Fruit fly (Drosophila melanogaster) whole organism, embryonic: ENCODE measurements around the gene Srp14.
A peak's percentile ranks its signal among the peaks of the same experiment; 100 is the strongest.

Experiments
- Atf-2 ChIP-seq: fragments of 200-800 bp; sonication (Bioruptor generic); optimal IDR thresholded peaks from 2 replicates; lab custom pipeline; 2016; ENCODE audit warnings: missing biosample characterization, missing genetic modification characterization
- Atf6 ChIP-seq: fragments of 200-800 bp; sonication (Bioruptor generic); IDR thresholded peaks from 2 replicates; pipeline ENCODE4 v1.3.6; 2022; ENCODE audit warnings: missing biosample characterization, missing genetic modification characterization
- CG10267 ChIP-seq: fragments of 200-800 bp; sonication (Bioruptor generic); optimal IDR thresholded peaks from 2 replicates; lab custom pipeline; 2018; ENCODE audit warnings: missing biosample characterization, mild to moderate bottlenecking, missing genetic modification characterization, moderate library complexity
- CG10274 ChIP-seq: fragments of 200-800 bp; sonication (Bioruptor generic); optimal IDR thresholded peaks from 3 replicates; lab custom pipeline; 2017; ENCODE audit warnings: missing biosample characterization, mild to moderate bottlenecking, missing genetic modification characterization
- CG11504 ChIP-seq: fragments of 200-800 bp; sonication (Bioruptor generic); optimal IDR thresholded peaks from 3 replicates; lab custom pipeline; 2019; ENCODE audit warnings: missing biosample characterization, mild to moderate bottlenecking, missing genetic modification characterization, moderate library complexity
- CG13424 ChIP-seq: fragments of 200-800 bp; sonication (Bioruptor generic); optimal IDR thresholded peaks from 2 replicates; lab custom pipeline; 2019; ENCODE audit warnings: missing biosample characterization, mild to moderate bottlenecking, missing genetic modification characterization, moderate library complexity
- CG14667 ChIP-seq: fragments of 200-800 bp; sonication (Bioruptor generic); IDR thresholded peaks from 2 replicates; pipeline ENCODE4 v1.3.6; 2022; ENCODE audit warnings: missing biosample characterization, missing genetic modification characterization
- CG17361 ChIP-seq: fragments of 200-800 bp; sonication (Bioruptor generic); IDR thresholded peaks from 3 replicates; pipeline ENCODE4 v1.3.6; 2022; ENCODE audit warnings: missing biosample characterization, missing genetic modification characterization
- CG17612 ChIP-seq: fragments of 200-800 bp; sonication (Bioruptor generic); IDR thresholded peaks from 2 replicates; pipeline ENCODE4 v1.3.6; 2022; ENCODE audit warnings: missing biosample characterization, missing genetic modification characterization
- CG17912 ChIP-seq: fragments of 200-800 bp; sonication (Bioruptor generic); optimal IDR thresholded peaks from 2 replicates; lab custom pipeline; 2018; ENCODE audit warnings: missing biosample characterization, mild to moderate bottlenecking, missing genetic modification characterization
- CG3065 ChIP-seq: fragments of 200-800 bp; sonication (Bioruptor generic); optimal IDR thresholded peaks from 2 replicates; lab custom pipeline; 2016; ENCODE audit warnings: missing biosample characterization, missing genetic modification characterization
- CG3281 ChIP-seq: fragments of 200-800 bp; sonication (Bioruptor generic); optimal IDR thresholded peaks from 3 replicates; lab custom pipeline; 2017; ENCODE audit warnings: missing biosample characterization, mild to moderate bottlenecking, missing genetic modification characterization
- CG4328 ChIP-seq: fragments of 200-800 bp; sonication (Bioruptor generic); optimal IDR thresholded peaks from 3 replicates; lab custom pipeline; 2017; ENCODE audit warnings: missing biosample characterization, missing genetic modification reagents, missing genetic modification characterization
- CG4404 ChIP-seq: fragments of 200-800 bp; sonication (Bioruptor generic); IDR thresholded peaks from 2 replicates; pipeline ENCODE4 v1.3.6; 2022; ENCODE audit warnings: missing biosample characterization, missing genetic modification characterization
- CG5180 ChIP-seq: fragments of 200-800 bp; sonication (Bioruptor generic); optimal IDR thresholded peaks from 3 replicates; lab custom pipeline; 2017; ENCODE audit warnings: missing biosample characterization, missing genetic modification characterization, mild to moderate bottlenecking, moderate library complexity, missing genetic modification reagents
- CG6813 ChIP-seq: fragments of 200-800 bp; sonication (Bioruptor generic); optimal IDR thresholded peaks from 2 replicates; lab custom pipeline; 2017; ENCODE audit warnings: missing biosample characterization, missing genetic modification characterization, mild to moderate bottlenecking, moderate library complexity, missing genetic modification reagents
- CG7357 ChIP-seq: fragments of 200-800 bp; sonication (Bioruptor generic); IDR thresholded peaks from 3 replicates; pipeline ENCODE4 v1.3.6; 2022; ENCODE audit warnings: missing biosample characterization, missing genetic modification characterization
- CG8089 ChIP-seq: fragments of 200-800 bp; sonication (Bioruptor generic); optimal IDR thresholded peaks from 3 replicates; lab custom pipeline; 2016; ENCODE audit warnings: missing biosample characterization, missing genetic modification characterization
- CG9215 ChIP-seq: fragments of 200-800 bp; sonication (Bioruptor generic); IDR thresholded peaks from 2 replicates; pipeline ENCODE4 v1.3.6; 2022; ENCODE audit warnings: missing biosample characterization, missing genetic modification characterization
- CG9932 ChIP-seq: fragments of 200-800 bp; sonication (Bioruptor generic); IDR thresholded peaks from 2 replicates; pipeline ENCODE4 v1.3.6; 2022; ENCODE audit warnings: missing biosample characterization, missing genetic modification characterization
- CkIIα-i1 ChIP-seq: fragments of 200-800 bp; sonication (Bioruptor generic); IDR thresholded peaks from 2 replicates; pipeline ENCODE4 v1.3.6; 2022; ENCODE audit warnings: missing biosample characterization, missing genetic modification characterization
- Dip2 ChIP-seq: fragments of 200-800 bp; sonication (Bioruptor generic); IDR thresholded peaks from 2 replicates; pipeline ENCODE4 v1.3.6; 2022; ENCODE audit warnings: missing biosample characterization, missing genetic modification characterization
- Lim3 ChIP-seq: fragments of 200-800 bp; sonication (Bioruptor generic); IDR thresholded peaks from 2 replicates; pipeline ENCODE4 v1.3.6; 2022; ENCODE audit warnings: missing biosample characterization, missing genetic modification characterization
- Mrtf ChIP-seq: fragments of 200-800 bp; sonication (Bioruptor generic); IDR thresholded peaks from 3 replicates; pipeline ENCODE4 v1.3.6; 2022; ENCODE audit warnings: missing biosample characterization, missing genetic modification characterization
- Spps ChIP-seq: fragments of 200-800 bp; sonication (Bioruptor generic); optimal IDR thresholded peaks from 2 replicates; lab custom pipeline; 2018; ENCODE audit warnings: missing biosample characterization, mild to moderate bottlenecking, missing genetic modification characterization
- amos ChIP-seq: fragments of 200-800 bp; sonication (Bioruptor generic); IDR thresholded peaks from 2 replicates; pipeline ENCODE4 v1.3.6; 2022; ENCODE audit warnings: missing biosample characterization, missing genetic modification characterization; ENCODE audit not compliant: partially characterized antibody
- aop ChIP-seq: fragments of 200-800 bp; sonication (Bioruptor generic); IDR thresholded peaks from 2 replicates; pipeline ENCODE4 v1.3.6; 2022; ENCODE audit warnings: missing biosample characterization, missing genetic modification characterization
- bab2 ChIP-seq: fragments of 200-800 bp; sonication (Bioruptor generic); optimal IDR thresholded peaks from 2 replicates; lab custom pipeline; 2016; ENCODE audit warnings: missing biosample characterization, missing genetic modification characterization
- bbx ChIP-seq: fragments of 200-800 bp; sonication (Bioruptor generic); IDR thresholded peaks from 2 replicates; pipeline ENCODE4 v1.3.6; 2022; ENCODE audit warnings: missing biosample characterization, missing genetic modification characterization; ENCODE audit not compliant: partially characterized antibody
- cad ChIP-seq: fragments of >200 bp; optimal IDR thresholded peaks from 2 replicates; lab custom pipeline; 2017; ENCODE audit warnings: missing biosample characterization, missing genetic modification characterization
- caup ChIP-seq: fragments of 200-800 bp; sonication (Bioruptor generic); optimal IDR thresholded peaks from 3 replicates; lab custom pipeline; 2017; ENCODE audit warnings: missing biosample characterization, mild to moderate bottlenecking, missing genetic modification characterization, moderate library complexity; ENCODE audit not compliant: severe bottlenecking
- chif ChIP-seq, 2 experiments: fragments of 200-800 bp; sonication (Bioruptor generic); optimal IDR thresholded peaks; 3 replicates each; lab custom pipeline; 2016; ENCODE audit warnings: missing biosample characterization in 2 of 2, missing genetic modification characterization in 2 of 2
- eve ChIP-seq, 2 experiments: fragments of >200 bp; optimal IDR thresholded peaks; 2 replicates each; lab custom pipeline; 2017; ENCODE audit warnings: missing biosample characterization in 2 of 2, missing genetic modification characterization in 2 of 2
- gcm2 ChIP-seq: fragments of 200-800 bp; sonication (Bioruptor generic); optimal IDR thresholded peaks from 2 replicates; lab custom pipeline; 2016; ENCODE audit warnings: missing biosample characterization, missing genetic modification characterization
- her ChIP-seq: fragments of 200-800 bp; sonication (Bioruptor generic); optimal IDR thresholded peaks from 2 replicates; lab custom pipeline; 2016; ENCODE audit warnings: missing biosample characterization, missing genetic modification characterization
- hkb ChIP-seq, 2 experiments: fragments of 200-800 bp in 1 of 2; fragments of >200 bp in 1 of 2; sonication (Bioruptor generic) in 1 of 2; IDR thresholded peaks in 1 of 2; optimal IDR thresholded peaks in 1 of 2; 2 replicates each; pipeline versions ENCODE4 v1.3.6 to Lab custom; 2017 to 2022; ENCODE audit warnings: missing biosample characterization in 1 of 2, missing genetic modification characterization in 1 of 2
- ken ChIP-seq: fragments of 200-800 bp; sonication (Bioruptor generic); IDR thresholded peaks from 3 replicates; pipeline ENCODE4 v1.3.6; 2022; ENCODE audit warnings: missing biosample characterization, missing genetic modification characterization
- p53 ChIP-seq: fragments of 200-800 bp; sonication (Bioruptor generic); optimal IDR thresholded peaks from 2 replicates; lab custom pipeline; 2016; ENCODE audit warnings: missing biosample characterization, missing genetic modification characterization
- rib ChIP-seq: fragments of 200-800 bp; sonication (Bioruptor generic); IDR thresholded peaks from 2 replicates; pipeline ENCODE4 v1.3.6; 2022; ENCODE audit warnings: missing biosample characterization, missing genetic modification characterization
- sqz ChIP-seq: fragments of 200-800 bp; sonication (Bioruptor generic); optimal IDR thresholded peaks from 3 replicates; lab custom pipeline; 2018; ENCODE audit warnings: missing biosample characterization, mild to moderate bottlenecking, missing genetic modification characterization
- sug ChIP-seq: fragments of 200-800 bp; optimal IDR thresholded peaks from 2 replicates; lab custom pipeline; 2019; ENCODE audit warnings: missing biosample characterization, mild to moderate bottlenecking, missing genetic modification characterization, moderate library complexity
- tgo ChIP-seq: fragments of 200-800 bp; sonication (Bioruptor generic); IDR thresholded peaks from 3 replicates; pipeline ENCODE4 v1.3.6; 2022; ENCODE audit warnings: missing biosample characterization, missing genetic modification characterization
- tin ChIP-seq: fragments of 200-800 bp; sonication (Bioruptor generic); optimal IDR thresholded peaks from 3 replicates; lab custom pipeline; 2016; ENCODE audit warnings: missing biosample characterization, missing genetic modification characterization
- tna ChIP-seq: fragments of 200-800 bp; sonication (Bioruptor generic); IDR thresholded peaks from 2 replicates; pipeline ENCODE4 v1.3.6; 2022; ENCODE audit warnings: missing biosample characterization, missing genetic modification characterization; ENCODE audit not compliant: partially characterized antibody
- toy ChIP-seq: fragments of 200-800 bp; sonication (Bioruptor generic); IDR thresholded peaks from 2 replicates; pipeline ENCODE4 v1.3.6; 2022; ENCODE audit warnings: missing biosample characterization, missing genetic modification characterization
- unpg ChIP-seq: fragments of 200-800 bp; sonication (Bioruptor generic); optimal IDR thresholded peaks from 3 replicates; lab custom pipeline; 2018; ENCODE audit warnings: missing biosample characterization, mild to moderate bottlenecking, missing genetic modification characterization, moderate library complexity
- vnd ChIP-seq: fragments of 200-800 bp; sonication (Bioruptor generic); IDR thresholded peaks from 3 replicates; pipeline ENCODE4 v1.3.6; 2022; ENCODE audit warnings: missing biosample characterization, missing genetic modification characterization; ENCODE audit not compliant: partially characterized antibody
- wor ChIP-seq: fragments of 200-800 bp; sonication (Bioruptor generic); IDR thresholded peaks from 2 replicates; pipeline ENCODE4 v1.3.6; 2022; ENCODE audit warnings: missing biosample characterization, missing genetic modification characterization
- yki ChIP-seq: fragments of >200 bp; optimal IDR thresholded peaks from 3 replicates; lab custom pipeline; 2018

Gene Srp14

DNA sequence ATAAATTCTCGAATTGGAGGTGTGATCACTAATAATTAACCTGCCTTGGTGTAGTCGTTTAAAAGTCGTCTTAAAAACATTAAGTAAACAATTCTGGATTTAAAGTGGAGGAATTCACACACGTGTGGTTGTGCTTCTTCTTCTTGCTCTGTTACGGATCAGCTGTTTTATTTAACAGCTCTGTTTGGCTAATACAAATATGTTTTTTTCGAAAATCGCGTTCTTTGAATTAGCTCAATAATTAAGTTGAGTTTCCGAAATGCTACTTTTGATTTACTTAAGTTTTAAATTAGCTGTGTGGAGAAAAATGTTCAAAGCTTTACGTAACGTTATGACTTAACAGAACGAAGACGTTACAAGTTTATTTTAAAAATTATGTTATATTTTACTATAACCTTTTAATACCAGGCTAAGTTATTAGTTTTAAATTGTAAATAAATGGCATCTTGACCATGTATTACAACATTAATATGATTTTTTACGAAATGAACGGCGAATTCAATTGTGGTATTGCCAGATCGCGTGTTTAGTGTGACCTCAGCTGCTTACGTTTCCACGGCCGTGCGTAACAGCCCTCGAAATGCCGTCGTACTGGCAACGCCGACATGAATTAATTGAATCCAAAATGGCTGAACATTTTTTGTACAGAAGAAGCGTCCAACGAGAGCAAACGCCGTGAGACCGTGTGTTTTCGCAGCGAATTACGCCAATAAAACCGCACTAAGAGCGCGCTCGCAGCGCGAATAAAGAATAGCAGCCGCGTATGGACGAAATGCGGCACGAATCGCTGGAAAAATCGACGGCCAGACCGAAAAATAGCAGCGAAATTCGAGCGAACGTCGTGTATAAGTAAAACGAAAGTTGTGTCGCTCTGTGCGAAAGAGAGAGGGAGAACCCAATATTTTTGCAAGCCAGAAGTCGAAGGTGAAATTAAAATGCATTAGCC is 12.9 kb downstream of the Srp14 start, which contains the start of the genes Pus1 and bon (continued):
- TF ChIP-seq sug (tag; lab: Kevin White, UChicago), result peak; percentile 47
- no peak for TF ChIP-seq caup
- peak; percentile 76 for TF ChIP-seq sqz (GFP tag; lab: Kevin White, UChicago)
- no peak for TF ChIP-seq CG8089 (GFP tag; lab: Kevin White, UChicago)
- TF ChIP-seq vnd (GFP tag; lab: Robert Waterston, UW), result no peak
- no peak for TF ChIP-seq cad
- no peak for TF ChIP-seq unpg (GFP tag; lab: Kevin White, UChicago)
- no peak for TF ChIP-seq Mrtf (GFP tag; lab: Robert Waterston, UW)
- no peak for TF ChIP-seq Lim3
- peak; percentile 23; the same call in 1 of the 2 replicates for TF ChIP-seq bbx (GFP tag; lab: Robert Waterston, UW)
- TF ChIP-seq CG5180, result no peak
- TF ChIP-seq CG3281 (GFP tag; lab: Kevin White, UChicago), result no peak
- no peak for TF ChIP-seq gcm2
- TF ChIP-seq CG11504 (tag; lab: Kevin White, UChicago), result peak; percentile 29
- TF ChIP-seq ken (GFP tag; lab: Robert Waterston, UW), result peak; percentile 34; the same call in 1 of the 3 replicates
- no peak for TF ChIP-seq CG6813
- TF ChIP-seq rib (GFP tag; lab: Robert Waterston, UW), result peak; percentile 48; the same call in 1 of the 2 replicates
- no peak for TF ChIP-seq her (GFP tag; lab: Kevin White, UChicago)
- TF ChIP-seq Spps (tag; lab: Kevin White, UChicago), result no peak
- no peak for TF ChIP-seq CG4404
- TF ChIP-seq CkIIα-i1 (GFP tag; lab: Robert Waterston, UW), result no peak
- no peak for TF ChIP-seq CG3065 (GFP tag; lab: Kevin White, UChicago)
- no peak for TF ChIP-seq chif (GFP tag; optimal IDR thresholded peaks at IDR 0.05; lab: Kevin White, UChicago)
- TF ChIP-seq yki (lab: Kevin White, UChicago), result no peak
- TF ChIP-seq Atf-2, result no peak
- TF ChIP-seq CG10274 (GFP tag; lab: Kevin White, UChicago), result no peak
- TF ChIP-seq Dip2, result no peak
- TF ChIP-seq bab2 (GFP tag; lab: Kevin White, UChicago), result peak; percentile 22
- TF ChIP-seq CG9215 (GFP tag; lab: Robert Waterston, UW), result no peak
- no peak for TF ChIP-seq CG13424 (tag; lab: Kevin White, UChicago)
- TF ChIP-seq amos (GFP tag; lab: Robert Waterston, UW), result peak; percentile 32; the same call in 1 of the 2 replicates
- TF ChIP-seq tna (GFP tag; lab: Robert Waterston, UW), result peak; percentile 46; the same call in 1 of the 2 replicates
- TF ChIP-seq CG17912 (GFP tag; lab: Kevin White, UChicago), result peak; percentile 28
- no peak for TF ChIP-seq CG17612 (GFP tag; lab: Robert Waterston, UW)
- no peak for TF ChIP-seq CG14667 (GFP tag; lab: Robert Waterston, UW)
- TF ChIP-seq Atf6, result 0 out of 2 replicates have a peak, but pooled peaks have one; percentile 10
- peak; percentile 30 for TF ChIP-seq tin (GFP tag; lab: Kevin White, UChicago)
- TF ChIP-seq toy (GFP tag; lab: Robert Waterston, UW), result no peak
- TF ChIP-seq CG4328 (GFP tag; lab: Kevin White, UChicago), result no peak
- no peak for TF ChIP-seq CG7357 (GFP tag; lab: Robert Waterston, UW)
- TF ChIP-seq eve (GFP tag; optimal IDR thresholded peaks at IDR 0.05; lab: Kevin White, UChicago), result no peak
- peak; percentile 5 for TF ChIP-seq p53
- peak; percentile 54 for TF ChIP-seq CG9932 (GFP tag; lab: Robert Waterston, UW)
- no peak for TF ChIP-seq hkb (optimal IDR thresholded peaks at IDR 0.05; lab: Kevin White, UChicago)
- no peak for TF ChIP-seq hkb (GFP tag; IDR thresholded peaks at IDR 0.05; lab: Robert Waterston, UW)
- TF ChIP-seq wor (GFP tag; lab: Robert Waterston, UW), result no peak
- no peak for TF ChIP-seq tgo (GFP tag; lab: Robert Waterston, UW)
- TF ChIP-seq CG17361 (GFP tag; lab: Robert Waterston, UW), result no peak
- no peak for TF ChIP-seq aop (GFP tag; lab: Robert Waterston, UW)
- TF ChIP-seq CG10267 (tag; lab: Kevin White, UChicago), result peak; percentile 40
